Fruit fly (Drosophila melanogaster) whole organism, pupa: ENCODE data around the gene Dbp73D.

Source experiments
- CG10348 ChIP-seq: fragments of 200-800 bp; sonication (Bioruptor generic); IDR thresholded peaks from 2 replicates; pipeline ENCODE4 v1.3.6; 2022; ENCODE audit warnings: missing biosample characterization, missing genetic modification characterization
- CG12605 ChIP-seq: fragments of 200-800 bp; sonication (Bioruptor generic); IDR thresholded peaks from 2 replicates; pipeline ENCODE4 v1.3.6; 2022; ENCODE audit warnings: missing biosample characterization, missing genetic modification characterization
- CG13204 ChIP-seq: fragments of 200-800 bp; sonication (Bioruptor generic); optimal IDR thresholded peaks from 2 replicates; lab custom pipeline; 2018; ENCODE audit warnings: missing biosample characterization, mild to moderate bottlenecking, missing genetic modification characterization, moderate library complexity
- CG14655 ChIP-seq: fragments of 200-800 bp; sonication (Bioruptor generic); optimal IDR thresholded peaks from 3 replicates; lab custom pipeline; 2017; ENCODE audit warnings: mild to moderate bottlenecking, missing biosample characterization, missing genetic modification reagents, missing genetic modification characterization
- CG15710 ChIP-seq: fragments of 200-800 bp; sonication (Bioruptor generic); optimal IDR thresholded peaks from 2 replicates; lab custom pipeline; 2018; ENCODE audit warnings: missing biosample characterization, mild to moderate bottlenecking, missing genetic modification characterization, moderate library complexity
- CG17806 ChIP-seq: fragments of 200-800 bp; sonication (Bioruptor generic); optimal IDR thresholded peaks from 2 replicates; lab custom pipeline; 2018; ENCODE audit warnings: missing biosample characterization, mild to moderate bottlenecking, missing genetic modification characterization, moderate library complexity
- CG32121 ChIP-seq: fragments of 200-800 bp; sonication (Bioruptor generic); IDR thresholded peaks from 2 replicates; pipeline ENCODE4 v1.3.6; 2022; ENCODE audit warnings: missing biosample characterization, missing genetic modification characterization
- CG34367 ChIP-seq: fragments of 200-800 bp; sonication (Bioruptor generic); optimal IDR thresholded peaks from 2 replicates; lab custom pipeline; 2018; ENCODE audit warnings: missing biosample characterization, mild to moderate bottlenecking, missing genetic modification characterization
- CG4496 ChIP-seq: fragments of 200-800 bp; sonication (Bioruptor generic); IDR thresholded peaks from 3 replicates; pipeline ENCODE4 v1.3.6; 2022; ENCODE audit warnings: missing biosample characterization, missing genetic modification characterization
- CG8159 ChIP-seq: fragments of 200-800 bp; sonication (Bioruptor generic); optimal IDR thresholded peaks from 3 replicates; lab custom pipeline; 2018; ENCODE audit warnings: missing biosample characterization, mild to moderate bottlenecking, missing genetic modification characterization, moderate library complexity
- CG8301 ChIP-seq: fragments of 200-800 bp; sonication (Bioruptor generic); optimal IDR thresholded peaks from 2 replicates; lab custom pipeline; 2018; ENCODE audit warnings: missing biosample characterization, mild to moderate bottlenecking, missing genetic modification characterization
- CG9948 ChIP-seq: fragments of 200-800 bp; sonication (Bioruptor generic); optimal IDR thresholded peaks from 2 replicates; lab custom pipeline; 2018; ENCODE audit warnings: missing biosample characterization, mild to moderate bottlenecking, missing genetic modification characterization, moderate library complexity
- D1 ChIP-seq: fragments of 200-800 bp; sonication (Bioruptor generic); optimal IDR thresholded peaks from 2 replicates; lab custom pipeline; 2018; ENCODE audit warnings: missing biosample characterization, mild to moderate bottlenecking, missing genetic modification characterization, moderate library complexity
- EcR ChIP-seq: fragments of 200-800 bp; sonication (Bioruptor generic); optimal IDR thresholded peaks from 3 replicates; lab custom pipeline; 2019; ENCODE audit warnings: missing biosample characterization, missing genetic modification characterization, mild to moderate bottlenecking, moderate library complexity, missing genetic modification reagents
- Ets98B ChIP-seq: fragments of 200-800 bp; sonication (Bioruptor generic); IDR thresholded peaks from 2 replicates; pipeline ENCODE4 v1.3.6; 2022; ENCODE audit warnings: missing biosample characterization, missing genetic modification characterization
- Pif1A ChIP-seq: fragments of 200-800 bp; sonication (Bioruptor generic); optimal IDR thresholded peaks from 3 replicates; lab custom pipeline; 2016; ENCODE audit warnings: missing biosample characterization, missing genetic modification characterization
- Pif1B ChIP-seq: fragments of 200-800 bp; sonication (Bioruptor generic); optimal IDR thresholded peaks from 3 replicates; lab custom pipeline; 2016; ENCODE audit warnings: missing biosample characterization, missing genetic modification characterization
- Snoo ChIP-seq: fragments of 200-800 bp; sonication (Bioruptor generic); optimal IDR thresholded peaks from 3 replicates; lab custom pipeline; 2017; ENCODE audit warnings: missing biosample characterization, mild to moderate bottlenecking, missing genetic modification characterization, inconsistent platforms
- fd96Ca ChIP-seq: fragments of 200-800 bp; sonication (Bioruptor generic); IDR thresholded peaks from 3 replicates; pipeline ENCODE4 v1.3.6; 2022; ENCODE audit warnings: missing biosample characterization, missing genetic modification characterization
- gl ChIP-seq: fragments of 200-800 bp; sonication (Bioruptor generic); optimal IDR thresholded peaks from 2 replicates; lab custom pipeline; 2018; ENCODE audit warnings: missing biosample characterization, mild to moderate bottlenecking, missing genetic modification characterization
- rn ChIP-seq: fragments of 200-800 bp; sonication (Bioruptor generic); IDR thresholded peaks from 2 replicates; pipeline ENCODE4 v1.3.6; 2022; ENCODE audit warnings: missing biosample characterization, missing genetic modification characterization

Dbp73D gene

dm6 chr3L:16730645-16731044, at the start of gene Dbp73D:
Gene Dbp73D, minus strand, starts transcription at chr3L:16730818.
- TF ChIP-seq gl (tag; lab: Kevin White, UChicago) (no peak), rn (no peak), CG4496 (GFP tag; lab: Robert Waterston, UW) (no peak), CG9948 (no peak), Pif1A (GFP tag; lab: Kevin White, UChicago) (no peak), Snoo (no peak), Ets98B (no peak)

dm6 chr3L:16780317-16780716, 49.7 kb upstream of the Dbp73D start:
- TF ChIP-seq CG17806 (tag; lab: Kevin White, UChicago) (no peak), EcR (peak; percentile 96)

DNA sequence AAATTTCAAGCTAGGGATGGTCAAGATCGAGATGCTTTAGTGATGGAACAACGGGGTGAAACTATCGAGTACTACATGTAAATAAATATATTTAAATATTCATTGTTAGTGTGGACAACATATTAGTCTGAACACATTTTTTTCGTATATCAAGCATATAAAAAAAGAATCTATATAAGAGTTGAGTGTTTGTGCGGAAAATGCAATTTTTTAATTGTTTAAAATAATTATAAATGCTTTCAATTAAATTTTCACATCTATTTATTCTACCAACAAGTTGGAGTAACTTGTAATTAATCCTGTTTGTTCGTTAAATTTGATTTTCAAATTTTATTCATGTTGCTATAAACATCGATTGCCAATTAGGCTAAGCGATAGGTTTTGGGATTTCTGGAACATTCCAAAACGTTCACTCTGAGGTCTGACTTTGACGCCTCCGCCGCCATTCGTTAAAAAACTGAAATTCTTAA, 49.1 kb upstream of the Dbp73D start, which contains the start of the genes mus302 and CG9705:
mus302 (minus strand) TSS at position 33 of the 470 bp plus-strand sequence.
CG9705 (plus strand) TSS at position 397 of the 470 bp plus-strand sequence.
- TF ChIP-seq CG15710 (tag; lab: Kevin White, UChicago) (peak; percentile 40), rn (no peak), CG9948 (peak; percentile 12), D1 (no peak), CG8301 (tag; lab: Kevin White, UChicago) (peak; percentile 6), CG12605 (GFP tag; lab: Robert Waterston, UW) (no peak), fd96Ca (no peak), CG8159 (tag; lab: Kevin White, UChicago) (peak; percentile 47), CG10348 (GFP tag; lab: Robert Waterston, UW) (no peak), CG14655 (GFP tag; lab: Kevin White, UChicago) (no peak), EcR (no peak), CG34367 (no peak), gl (tag; lab: Kevin White, UChicago) (no peak), CG13204 (GFP tag; lab: Kevin White, UChicago) (no peak), CG32121 (GFP tag; lab: Robert Waterston, UW) (no peak), Snoo (no peak), CG17806 (tag; lab: Kevin White, UChicago) (no peak), Pif1A (GFP tag; lab: Kevin White, UChicago) (no peak)

dm6 chr3L:16772755-16773523, 42.3 kb upstream of the Dbp73D start:
- TF ChIP-seq CG10348 (GFP tag; lab: Robert Waterston, UW) (no peak), CG9948 (no peak), gl (tag; lab: Kevin White, UChicago) (no peak), Pif1A (GFP tag; lab: Kevin White, UChicago) (no peak), fd96Ca (no peak), CG4496 (GFP tag; lab: Robert Waterston, UW) (no peak), EcR (no peak), CG17806 (tag; lab: Kevin White, UChicago) (no peak), rn (no peak), CG14655 (GFP tag; lab: Kevin White, UChicago) (no peak), CG34367 (no peak), Pif1B (no peak), CG12605 (GFP tag; lab: Robert Waterston, UW) (no peak), CG13204 (GFP tag; lab: Kevin White, UChicago) (no peak)

DNA sequence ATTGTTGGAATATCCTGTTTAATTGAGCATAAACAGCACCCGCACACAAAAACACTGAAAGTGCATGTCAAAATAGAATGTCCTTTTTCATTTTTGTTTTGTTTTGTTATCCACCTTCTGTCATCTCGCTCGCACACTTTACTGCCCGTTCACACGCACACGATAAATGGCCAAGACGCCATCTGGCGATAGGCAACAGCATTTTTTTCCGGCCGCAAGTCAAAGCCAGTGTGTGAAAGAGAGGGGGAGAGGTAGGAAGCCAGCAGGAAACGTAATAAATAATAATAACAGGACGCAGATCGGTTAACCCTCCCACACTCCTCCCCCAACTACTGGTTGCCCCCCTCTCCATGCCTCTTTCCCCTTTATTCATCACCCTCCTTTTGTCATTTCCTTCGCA, 39.2 kb upstream of the Dbp73D start:
- TF ChIP-seq CG8301 (tag; lab: Kevin White, UChicago) (no peak), CG32121 (GFP tag; lab: Robert Waterston, UW) (0 out of 2 replicates have a peak, but pooled peaks have one; percentile 11), Snoo (no peak), CG9948 (no peak), CG13204 (GFP tag; lab: Kevin White, UChicago) (peak; percentile 56), EcR (no peak), D1 (no peak), CG34367 (peak; percentile 5), Pif1A (GFP tag; lab: Kevin White, UChicago) (no peak), Ets98B (no peak), CG17806 (tag; lab: Kevin White, UChicago) (no peak), gl (tag; lab: Kevin White, UChicago) (no peak), CG8159 (tag; lab: Kevin White, UChicago) (peak; percentile 4), rn (no peak), CG10348 (GFP tag; lab: Robert Waterston, UW) (no peak), CG12605 (GFP tag; lab: Robert Waterston, UW) (no peak), CG14655 (GFP tag; lab: Kevin White, UChicago) (peak; percentile 14), CG15710 (tag; lab: Kevin White, UChicago) (no peak), fd96Ca (0 out of 3 replicates have a peak, but pooled peaks have one; percentile 40), CG4496 (GFP tag; lab: Robert Waterston, UW) (peak; percentile 63), Pif1B (no peak)

DNA sequence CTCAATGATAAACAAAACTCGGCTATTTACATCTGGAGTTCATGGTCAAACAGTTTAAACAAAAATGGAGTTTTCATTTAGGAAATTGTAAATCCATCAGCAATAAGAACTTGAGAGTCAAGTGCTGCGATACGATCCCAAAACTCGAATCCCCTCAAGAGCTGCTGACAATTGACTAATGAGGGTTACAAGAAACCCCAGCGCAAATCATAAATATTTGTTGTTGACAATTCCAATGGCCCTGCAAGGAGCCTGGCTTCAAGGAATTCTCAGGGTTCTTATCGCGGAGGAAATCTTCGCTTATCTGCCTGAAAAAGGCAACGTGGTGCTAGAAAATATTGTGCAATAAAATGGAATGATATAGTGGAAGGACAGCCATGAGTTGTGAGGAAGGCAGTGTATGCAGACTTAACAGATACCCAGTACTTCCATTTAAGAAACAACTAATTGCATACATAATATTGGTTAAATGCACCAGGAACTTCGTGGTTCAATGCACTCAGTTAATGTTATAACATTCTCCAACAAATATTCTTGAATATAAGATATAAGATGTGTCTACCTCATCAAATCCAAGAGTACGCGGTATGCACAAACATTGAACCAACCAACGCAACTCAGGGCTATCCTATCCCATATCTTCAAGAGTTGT, 37.5 kb upstream of the Dbp73D start:
- TF ChIP-seq CG8301 (tag; lab: Kevin White, UChicago) (peak; percentile 19), D1 (no peak), CG9948 (peak; percentile 5), CG14655 (GFP tag; lab: Kevin White, UChicago) (peak; percentile 39), EcR (no peak), CG17806 (tag; lab: Kevin White, UChicago) (peak; percentile 38), CG8159 (tag; lab: Kevin White, UChicago) (peak; percentile 42)
